Fruit fly (Drosophila melanogaster): Measurements from ENCODE around the gene CG18787.
A peak's percentile ranks its signal among the peaks of the same experiment; 100 is the strongest.

The CG18787 gene

dm6 chr2L:11987945-11988344 lies 11.2 kb downstream of the CG18787 start, which contains the start of the genes CG6686 and CG34163 (continued):
- TF ChIP-seq ato (GFP tag; IDR thresholded peaks at IDR 0.05; ENCODE audit: partially characterized antibody) (no peak), sisA (GFP tag; IDR thresholded peaks at IDR 0.05) (peak; percentile 39; the same call in 1 of the 2 replicates), CG12769 (tag; optimal IDR thresholded peaks at IDR 0.05) (no peak), bowl (GFP tag; IDR thresholded peaks at IDR 0.05) (no peak), sima (GFP tag; optimal IDR thresholded peaks at IDR 0.05) (no peak), br (optimal IDR thresholded peaks at IDR 0.05) (no peak), CG7357 (GFP tag; IDR thresholded peaks at IDR 0.05) (no peak), vfl (GFP tag; optimal IDR thresholded peaks at IDR 0.05) (peak; percentile 41), sc (optimal IDR thresholded peaks at IDR 0.05) (no peak), sc (GFP tag; optimal IDR thresholded peaks at IDR 0.05) (no peak), CoRest (tag; optimal IDR thresholded peaks at IDR 0.05) (peak; percentile 62), CG33213 (GFP tag; optimal IDR thresholded peaks at IDR 0.05) (peak; percentile 32), CG17359 (tag; optimal IDR thresholded peaks at IDR 0.05) (peak; percentile 35), ase (GFP tag; IDR thresholded peaks at IDR 0.05) (no peak), al (GFP tag; IDR thresholded peaks at IDR 0.05) (peak; percentile 37; the same call in 1 of the 2 replicates), Med (GFP tag) (peak; percentile 87), CG1529 (GFP tag; optimal IDR thresholded peaks at IDR 0.05) (no peak), h (optimal IDR thresholded peaks at IDR 0.05) (no peak), Six4 (GFP tag; optimal IDR thresholded peaks at IDR 0.05) (no peak), Scr (GFP tag; IDR thresholded peaks at IDR 0.05; ENCODE audit: partially characterized antibody) (no peak), CG15514 (GFP tag; optimal IDR thresholded peaks at IDR 0.05) (peak; percentile 49), tap (tag; optimal IDR thresholded peaks at IDR 0.05) (no peak), Sin3A (optimal IDR thresholded peaks at IDR 0.05) (peak; percentile 59), CG5180 (GFP tag; optimal IDR thresholded peaks at IDR 0.05) (no peak), yki (optimal IDR thresholded peaks at IDR 0.05) (peak; percentile 65), CG12299 (tag; optimal IDR thresholded peaks at IDR 0.05) (peak; percentile 47), tna (GFP tag; IDR thresholded peaks at IDR 0.05; ENCODE audit: partially characterized antibody) (no peak), CG7928 (GFP tag; optimal IDR thresholded peaks at IDR 0.05) (no peak), cato (GFP tag; optimal IDR thresholded peaks at IDR 0.05; ENCODE audit: borderline replicate concordance) (no peak), CG1792 (GFP tag; optimal IDR thresholded peaks at IDR 0.05) (peak; percentile 8), CG1602 (GFP tag; optimal IDR thresholded peaks at IDR 0.05) (no peak), CG4328 (GFP tag; optimal IDR thresholded peaks at IDR 0.05) (peak; percentile 29), CG17829 (tag; optimal IDR thresholded peaks at IDR 0.05) (peak; percentile 39), CG2712 (tag; optimal IDR thresholded peaks at IDR 0.05) (peak; percentile 65), MBD-R2 (GFP tag; IDR thresholded peaks at IDR 0.05) (peak; percentile 89), CG4424 (GFP tag; optimal IDR thresholded peaks at IDR 0.05) (peak; percentile 25), CG2875 (GFP tag; optimal IDR thresholded peaks at IDR 0.05) (no peak), maf-S (GFP tag; optimal IDR thresholded peaks at IDR 0.05) (peak; percentile 30), CG32767 (GFP tag; IDR thresholded peaks at IDR 0.05) (no peak), onecut (GFP tag; IDR thresholded peaks at IDR 0.05) (no peak), slp2 (GFP tag; optimal IDR thresholded peaks at IDR 0.05) (peak; percentile 22), CG6813 (GFP tag; optimal IDR thresholded peaks at IDR 0.05) (no peak), CG11560 (tag; IDR thresholded peaks at IDR 0.05) (no peak), crp (GFP tag; optimal IDR thresholded peaks at IDR 0.05) (no peak), HHEX (GFP tag; optimal IDR thresholded peaks at IDR 0.05) (no peak), NC2β (GFP tag; optimal IDR thresholded peaks at IDR 0.05) (peak; percentile 46), CG34224 (GFP tag; IDR thresholded peaks at IDR 0.05; ENCODE audit: partially characterized antibody) (no peak), sens-2 (GFP tag; IDR thresholded peaks at IDR 0.05) (no peak), Drgx (GFP tag; IDR thresholded peaks at IDR 0.05) (no peak), CG14014 (GFP tag; IDR thresholded peaks at IDR 0.05) (no peak), CG13296 (GFP tag; optimal IDR thresholded peaks at IDR 0.05) (peak; percentile 3), CG3163 (GFP tag; optimal IDR thresholded peaks at IDR 0.05) (no peak), CG2116 (GFP tag; optimal IDR thresholded peaks at IDR 0.05) (peak; percentile 63)

All from whole organism, embryonic.